Worm (Caenorhabditis elegans): ENCODE results near the gene F52D2.12.

ce11 chrX:1997934-1998333 is 20.1 kb downstream of the F52D2.12 start, which contains the start of gene Y40A1A.3:
- no peak for TF ChIP-seq nhr-77 (tag; optimal IDR thresholded peaks at IDR 0.05)
- no peak for TF ChIP-seq ama-1 (optimal IDR thresholded peaks at IDR 0.05)
- TF ChIP-seq nhr-28 (tag; optimal IDR thresholded peaks at IDR 0.05): no peak
- TF ChIP-seq fkh-2 (tag; optimal IDR thresholded peaks at IDR 0.05): no peak
- no peak for TF ChIP-seq nhr-12 (tag; optimal IDR thresholded peaks at IDR 0.05)
- TF ChIP-seq pqm-1 (tag; optimal IDR thresholded peaks at IDR 0.05): no peak
- no peak for TF ChIP-seq pha-4 (tag; optimal IDR thresholded peaks at IDR 0.05)
- no peak for TF ChIP-seq elt-2 (tag; optimal IDR thresholded peaks at IDR 0.05)
- no peak for TF ChIP-seq fos-1 (tag; optimal IDR thresholded peaks at IDR 0.05)
- no peak for TF ChIP-seq zag-1 (tag; optimal IDR thresholded peaks at IDR 0.05)
- no peak for TF ChIP-seq nhr-237 (tag; optimal IDR thresholded peaks at IDR 0.05)
- TF ChIP-seq nhr-11 (tag; optimal IDR thresholded peaks at IDR 0.05): no peak
